Worm (Caenorhabditis elegans) whole organism, L2 larva: Measurements from ENCODE around the gene M18.6.

ENCODE experiments used
- C34F6.9 ChIP-seq: fragments of 150-350 bp; optimal IDR thresholded peaks from 2 replicates; lab custom pipeline; 2014; ENCODE audit warnings: missing biosample characterization, missing genetic modification characterization
- F13H6.1 ChIP-seq: sonication (generic microtip); optimal IDR thresholded peaks from 2 replicates; lab custom pipeline; 2016; ENCODE audit warnings: missing genetic modification characterization, missing compliant biosample characterization
- R02D3.7 ChIP-seq: fragments of 150-350 bp; optimal IDR thresholded peaks from 2 replicates; lab custom pipeline; 2014; ENCODE audit warnings: missing biosample characterization, missing genetic modification characterization
- Y55F3AM.14 ChIP-seq: fragments of 200-800 bp; sonication (Bioruptor generic); optimal IDR thresholded peaks from 2 replicates; lab custom pipeline; 2018; ENCODE audit warnings: mild to moderate bottlenecking, missing genetic modification characterization, missing compliant biosample characterization
- ZK546.5 ChIP-seq: sonication (generic microtip); optimal IDR thresholded peaks from 2 replicates; lab custom pipeline; 2017; ENCODE audit warnings: missing biosample characterization, missing genetic modification characterization
- alr-1 ChIP-seq: fragments of 150-350 bp; optimal IDR thresholded peaks from 2 replicates; lab custom pipeline; 2014; ENCODE audit warnings: missing biosample characterization, missing genetic modification characterization
- aly-2 ChIP-seq: fragments of 150-350 bp; optimal IDR thresholded peaks from 2 replicates; lab custom pipeline; 2014; ENCODE audit warnings: missing biosample characterization, missing genetic modification characterization
- ama-1 ChIP-seq: fragments of 150-350 bp; optimal IDR thresholded peaks from 2 replicates; lab custom pipeline; 2018; ENCODE audit warnings: inconsistent platforms
- blmp-1 ChIP-seq: sonication (generic microtip); optimal IDR thresholded peaks from 2 replicates; lab custom pipeline; 2017; ENCODE audit warnings: missing genetic modification characterization, mild to moderate bottlenecking, missing compliant biosample characterization, antibody characterized with exemption, moderate library complexity; ENCODE audit not compliant: insufficient read depth
- ceh-16 ChIP-seq: fragments of 150-350 bp; optimal IDR thresholded peaks from 2 replicates; lab custom pipeline; 2014; ENCODE audit warnings: missing biosample characterization, missing genetic modification characterization
- ceh-82 ChIP-seq: fragments of 150-350 bp; optimal IDR thresholded peaks from 2 replicates; lab custom pipeline; 2014; ENCODE audit warnings: missing biosample characterization, missing genetic modification characterization
- crh-2 ChIP-seq: sonication (generic microtip); optimal IDR thresholded peaks from 2 replicates; lab custom pipeline; 2017; ENCODE audit warnings: missing biosample characterization, missing genetic modification characterization
- dmd-4 ChIP-seq: sonication (generic microtip); optimal IDR thresholded peaks from 2 replicates; lab custom pipeline; 2017; ENCODE audit warnings: missing biosample characterization, missing genetic modification characterization
- egl-27 ChIP-seq: sonication (generic microtip); optimal IDR thresholded peaks from 3 replicates; lab custom pipeline; 2017; ENCODE audit warnings: missing biosample characterization, missing genetic modification reagents, missing genetic modification characterization
- elt-1 ChIP-seq: fragments of 150-350 bp; optimal IDR thresholded peaks from 2 replicates; lab custom pipeline; 2014; ENCODE audit warnings: missing biosample characterization, missing genetic modification characterization
- elt-3 ChIP-seq: sonication (generic microtip); optimal IDR thresholded peaks from 2 replicates; lab custom pipeline; 2017; ENCODE audit warnings: missing biosample characterization, missing genetic modification characterization
- fos-1 ChIP-seq: fragments of 150-350 bp; optimal IDR thresholded peaks from 2 replicates; lab custom pipeline; 2014; ENCODE audit warnings: missing biosample characterization, missing genetic modification characterization
- gmeb-1 ChIP-seq: fragments of 150-350 bp; optimal IDR thresholded peaks from 2 replicates; lab custom pipeline; 2014; ENCODE audit warnings: missing biosample characterization, missing genetic modification characterization
- lin-11 ChIP-seq: fragments of 150-350 bp; sonication (generic microtip); optimal IDR thresholded peaks from 2 replicates; lab custom pipeline; 2014; ENCODE audit warnings: missing biosample characterization, missing genetic modification characterization, inconsistent platforms, mixed read lengths
- lin-13 ChIP-seq: fragments of 150-350 bp; optimal IDR thresholded peaks from 2 replicates; lab custom pipeline; 2014; ENCODE audit warnings: missing biosample characterization, missing genetic modification reagents, missing genetic modification characterization
- lin-39 ChIP-seq: fragments of 150-350 bp; optimal IDR thresholded peaks from 2 replicates; lab custom pipeline; 2014; ENCODE audit warnings: missing biosample characterization, missing genetic modification reagents, missing genetic modification characterization
- lsy-2 ChIP-seq, 2 experiments: fragments of 150-350 bp in 1 of 2; sonication (generic microtip) in 1 of 2; optimal IDR thresholded peaks; 2 replicates each; lab custom pipeline; 2014 to 2017; ENCODE audit warnings: missing biosample characterization in 2 of 2, missing genetic modification characterization in 2 of 2
- mab-5 ChIP-seq: fragments of 150-350 bp; optimal IDR thresholded peaks from 2 replicates; lab custom pipeline; 2014; ENCODE audit warnings: missing biosample characterization, missing genetic modification characterization
- mbf-1 ChIP-seq: sonication (generic microtip); optimal IDR thresholded peaks from 2 replicates; lab custom pipeline; 2017; ENCODE audit warnings: missing biosample characterization, missing genetic modification characterization
- mdl-1 ChIP-seq, 2 experiments: fragments of 150-350 bp in 1 of 2; sonication (generic microtip) in 1 of 2; optimal IDR thresholded peaks; 2 replicates each; lab custom pipeline; 2017; ENCODE audit warnings: missing biosample characterization in 2 of 2, missing genetic modification characterization in 2 of 2
- nhr-10 ChIP-seq: sonication (generic microtip); optimal IDR thresholded peaks from 2 replicates; lab custom pipeline; 2017; ENCODE audit warnings: missing biosample characterization, missing genetic modification characterization
- nhr-11 ChIP-seq: fragments of 150-350 bp; optimal IDR thresholded peaks from 2 replicates; lab custom pipeline; 2014; ENCODE audit warnings: missing biosample characterization, missing genetic modification characterization
- nhr-12 ChIP-seq: fragments of 150-350 bp; optimal IDR thresholded peaks from 2 replicates; lab custom pipeline; 2014; ENCODE audit warnings: missing biosample characterization, missing genetic modification characterization
- nhr-129 ChIP-seq: fragments of 150-350 bp; optimal IDR thresholded peaks from 2 replicates; lab custom pipeline; 2014; ENCODE audit warnings: missing biosample characterization, missing genetic modification characterization
- nhr-21 ChIP-seq: fragments of 150-350 bp; optimal IDR thresholded peaks from 2 replicates; lab custom pipeline; 2014; ENCODE audit warnings: missing biosample characterization, missing genetic modification characterization
- nhr-23 ChIP-seq: fragments of 150-350 bp; optimal IDR thresholded peaks from 2 replicates; lab custom pipeline; 2014; ENCODE audit warnings: missing biosample characterization, missing genetic modification reagents, missing genetic modification characterization
- nhr-237 ChIP-seq: fragments of 150-350 bp; optimal IDR thresholded peaks from 2 replicates; lab custom pipeline; 2014; ENCODE audit warnings: missing biosample characterization, missing genetic modification characterization
- nhr-25 ChIP-seq: fragments of 150-350 bp; sonication (generic microtip); optimal IDR thresholded peaks from 3 replicates; lab custom pipeline; 2014; ENCODE audit warnings: missing biosample characterization, missing genetic modification characterization
- nhr-6 ChIP-seq: fragments of 150-350 bp; optimal IDR thresholded peaks from 2 replicates; lab custom pipeline; 2014; ENCODE audit warnings: missing biosample characterization, missing genetic modification characterization
- nhr-77 ChIP-seq: fragments of 150-350 bp; optimal IDR thresholded peaks from 2 replicates; lab custom pipeline; 2014; ENCODE audit warnings: missing biosample characterization, missing genetic modification characterization
- peb-1 ChIP-seq: fragments of 150-350 bp; optimal IDR thresholded peaks from 2 replicates; lab custom pipeline; 2014; ENCODE audit warnings: missing biosample characterization, missing genetic modification characterization
- sem-4 ChIP-seq: fragments of 150-350 bp; optimal IDR thresholded peaks from 2 replicates; lab custom pipeline; 2014; ENCODE audit warnings: missing biosample characterization, missing genetic modification reagents, missing genetic modification characterization
- skn-1 ChIP-seq: sonication (generic microtip); optimal IDR thresholded peaks from 2 replicates; lab custom pipeline; 2017; ENCODE audit warnings: missing biosample characterization, missing genetic modification characterization
- sma-3 ChIP-seq: sonication (generic microtip); optimal IDR thresholded peaks from 2 replicates; lab custom pipeline; 2016; ENCODE audit warnings: missing genetic modification reagents, missing genetic modification characterization, missing compliant biosample characterization
- sma-9 ChIP-seq, 2 experiments: fragments of 150-350 bp in 1 of 2; sonication (generic microtip) in 1 of 2; optimal IDR thresholded peaks; 2 replicates each; lab custom pipeline; 2014 to 2016; ENCODE audit warnings: missing genetic modification characterization in 2 of 2, mild to moderate bottlenecking in 1 of 2, missing biosample characterization in 1 of 2, missing compliant biosample characterization in 1 of 2, missing genetic modification reagents in 1 of 2, moderate library complexity in 1 of 2
- snpc-4 ChIP-seq: fragments of 150-350 bp; optimal IDR thresholded peaks from 2 replicates; lab custom pipeline; 2014; ENCODE audit warnings: missing biosample characterization, missing genetic modification characterization
- unc-39 ChIP-seq: fragments of 150-350 bp; optimal IDR thresholded peaks from 2 replicates; lab custom pipeline; 2014; ENCODE audit warnings: missing biosample characterization, missing genetic modification characterization
- unc-55 ChIP-seq: fragments of 150-350 bp; sonication (generic microtip); optimal IDR thresholded peaks from 3 replicates; lab custom pipeline; 2014; ENCODE audit warnings: missing biosample characterization, missing genetic modification reagents, missing genetic modification characterization
- unc-62 ChIP-seq: fragments of 150-350 bp; optimal IDR thresholded peaks from 2 replicates; lab custom pipeline; 2014; ENCODE audit warnings: missing biosample characterization, missing genetic modification reagents, missing genetic modification characterization
- zag-1 ChIP-seq: fragments of 150-350 bp; optimal IDR thresholded peaks from 2 replicates; lab custom pipeline; 2014; ENCODE audit warnings: missing biosample characterization, missing genetic modification characterization
- ztf-1 ChIP-seq: fragments of 200-800 bp; sonication (Bioruptor generic); conservative IDR thresholded peaks from 2 replicates; pipeline ENCODE4 v1.3.6; 2022; ENCODE audit warnings: missing genetic modification characterization, missing compliant biosample characterization
- ztf-11 ChIP-seq: sonication (generic microtip); optimal IDR thresholded peaks from 2 replicates; lab custom pipeline; 2017; ENCODE audit warnings: missing biosample characterization, missing genetic modification characterization
- ztf-4 ChIP-seq: fragments of 150-350 bp; optimal IDR thresholded peaks from 2 replicates; lab custom pipeline; 2014; ENCODE audit warnings: missing biosample characterization, missing genetic modification characterization

The M18.6 gene

ce11 chrIV:12086498-12086897, 34.6 kb upstream of the M18.6 start (continued):
- TF ChIP-seq lin-13 = peak; percentile 62
- TF ChIP-seq blmp-1 = peak; percentile 55
- TF ChIP-seq nhr-21 = peak; percentile 52
- no peak for TF ChIP-seq ama-1

ce11 chrIV:12088898-12089297, 32.2 kb upstream of the M18.6 start:
- TF ChIP-seq sma-9 (GFP tag; optimal IDR thresholded peaks at IDR 0.05; lab: Kevin White, UChicago) = no peak
- no peak for TF ChIP-seq sma-9 (tag; optimal IDR thresholded peaks at IDR 0.05; lab: Kevin White, UChicago)
- no peak for TF ChIP-seq ama-1
- TF ChIP-seq sma-3 (GFP tag; lab: Kevin White, UChicago) = no peak
- TF ChIP-seq crh-2 (tag; lab: Kevin White, UChicago) = peak; percentile 80
- TF ChIP-seq gmeb-1 (tag; lab: Kevin White, UChicago) = no peak
- no peak for TF ChIP-seq unc-62 (GFP tag; lab: Kevin White, UChicago)
- TF ChIP-seq nhr-12 = no peak
- no peak for TF ChIP-seq nhr-23 (tag; lab: Kevin White, UChicago)
- TF ChIP-seq nhr-10 = no peak
- no peak for TF ChIP-seq fos-1 (tag; lab: Kevin White, UChicago)
- TF ChIP-seq lin-11 (tag; lab: Kevin White, UChicago) = no peak
- TF ChIP-seq C34F6.9 = peak; percentile 61
- no peak for TF ChIP-seq R02D3.7 (tag; lab: Kevin White, UChicago)
- TF ChIP-seq aly-2 (tag; lab: Kevin White, UChicago) = no peak
- TF ChIP-seq nhr-25 = peak; percentile 32
- TF ChIP-seq nhr-11 (tag; lab: Kevin White, UChicago) = no peak
- no peak for TF ChIP-seq alr-1 (tag; lab: Kevin White, UChicago)
- peak in 1 of 2 experiments; percentile 48 for TF ChIP-seq lsy-2 (tag; optimal IDR thresholded peaks at IDR 0.05; lab: Kevin White, UChicago)
- no peak for TF ChIP-seq ztf-1 (GFP tag; lab: Robert Waterston, UW)
- no peak for TF ChIP-seq ceh-82 (tag; lab: Kevin White, UChicago)
- TF ChIP-seq nhr-77 (tag; lab: Kevin White, UChicago) = no peak
- TF ChIP-seq elt-1 (tag; lab: Kevin White, UChicago) = no peak
- peak; percentile 75 for TF ChIP-seq unc-55 (GFP tag; lab: Kevin White, UChicago)
- no peak for TF ChIP-seq zag-1 (tag; lab: Kevin White, UChicago)
- TF ChIP-seq lin-39 (tag; lab: Kevin White, UChicago) = no peak
- no peak for TF ChIP-seq mbf-1 (tag; lab: Kevin White, UChicago)
- no peak for TF ChIP-seq nhr-6 (tag; lab: Kevin White, UChicago)
- TF ChIP-seq F13H6.1 (tag; lab: Kevin White, UChicago) = no peak
- TF ChIP-seq dmd-4 = no peak
- TF ChIP-seq mdl-1 (tag; optimal IDR thresholded peaks at IDR 0.05; lab: Kevin White, UChicago) = no peak
- peak; percentile 15 for TF ChIP-seq lin-13
- TF ChIP-seq nhr-129 (tag; lab: Kevin White, UChicago) = peak; percentile 94
- TF ChIP-seq nhr-237 (tag; lab: Kevin White, UChicago) = no peak
- TF ChIP-seq ceh-16 = no peak
- no peak for TF ChIP-seq elt-3
- TF ChIP-seq Y55F3AM.14 (GFP tag; lab: Kevin White, UChicago) = peak; percentile 0
- no peak for TF ChIP-seq ztf-4 (tag; lab: Kevin White, UChicago)
- TF ChIP-seq skn-1 (tag; lab: Kevin White, UChicago) = no peak
- TF ChIP-seq snpc-4 (tag; lab: Kevin White, UChicago) = no peak
- TF ChIP-seq ztf-11 = no peak
- TF ChIP-seq egl-27 (tag; lab: Kevin White, UChicago) = no peak
- TF ChIP-seq nhr-21 = no peak
- no peak for TF ChIP-seq mab-5 (tag; lab: Kevin White, UChicago)
- no peak for TF ChIP-seq peb-1 (tag; lab: Kevin White, UChicago)
- TF ChIP-seq sem-4 (tag; lab: Kevin White, UChicago) = peak; percentile 13
- TF ChIP-seq unc-39 (tag; lab: Kevin White, UChicago) = no peak
- TF ChIP-seq ZK546.5 = no peak
- TF ChIP-seq blmp-1 = peak; percentile 65
